Worm (Caenorhabditis elegans): Measurements from ENCODE around the gene C05C12.4.

Gene C05C12.4

DNA sequence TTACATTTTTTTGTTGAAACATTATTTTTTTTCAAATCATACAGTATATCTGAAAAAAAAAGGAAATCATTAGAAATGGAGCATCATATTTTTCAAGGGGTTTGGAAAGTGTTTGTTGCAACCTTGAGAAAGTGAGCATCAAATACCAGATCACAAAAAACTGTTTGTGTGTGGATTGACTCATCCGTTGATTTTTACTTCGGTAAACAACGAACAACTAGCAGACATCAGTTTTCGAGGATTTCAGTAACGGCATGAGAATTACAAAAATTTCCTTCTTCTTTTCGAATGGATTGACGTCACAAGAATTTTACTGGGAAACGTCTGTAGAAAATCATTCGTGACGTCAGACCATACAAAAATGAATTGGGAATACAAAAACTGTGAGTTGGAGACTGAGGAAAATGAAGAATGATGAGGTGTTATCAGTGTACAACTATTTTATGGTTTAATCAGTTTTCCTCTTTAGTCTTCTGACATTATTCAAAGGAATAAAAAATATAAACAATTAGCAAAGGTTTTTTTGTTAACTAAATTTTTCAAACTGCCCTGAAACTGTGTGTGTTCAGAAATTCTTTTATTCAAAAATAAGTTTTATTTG, at the start of gene C05C12.4:
Gene C05C12.4, minus strand, starts transcription at position 51 of the 601 bp plus-strand sequence.
- TF ChIP-seq daf-12 (tag; optimal IDR thresholded peaks at IDR 0.05) (no peak), skn-1 (tag; optimal IDR thresholded peaks at IDR 0.05) (peak; percentile 49), elt-2 (tag; optimal IDR thresholded peaks at IDR 0.05) (peak; percentile 69), pqm-1 (tag; optimal IDR thresholded peaks at IDR 0.05) (peak; percentile 44), nhr-23 (tag; optimal IDR thresholded peaks at IDR 0.05) (no peak)

DNA sequence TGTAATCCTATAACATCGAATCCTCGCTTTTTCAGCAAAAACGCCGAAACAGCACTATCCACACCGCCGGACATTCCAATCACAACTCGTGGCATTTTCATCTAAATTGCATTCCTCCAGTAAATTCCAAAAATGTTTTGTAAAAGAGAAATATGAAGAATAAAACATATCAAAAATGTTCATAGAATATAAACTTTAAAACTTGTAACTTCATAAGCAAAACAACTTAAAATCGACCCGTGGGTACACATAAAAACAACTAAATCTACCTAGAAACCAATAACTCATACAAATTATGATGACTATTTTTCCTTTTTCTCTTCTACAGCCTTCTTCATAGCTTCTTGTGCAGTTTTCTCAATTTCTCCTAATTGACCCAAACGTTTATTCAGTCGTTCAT, 48.9 kb upstream of the C05C12.4 start, which contains the start of gene mttu-1:
Gene mttu-1, minus strand, starts transcription at position 101 of the 400 bp plus-strand sequence.
- no peak for TF ChIP-seq aly-2 (tag; optimal IDR thresholded peaks at IDR 0.05)
- TF ChIP-seq egl-5 (tag; optimal IDR thresholded peaks at IDR 0.05): no peak
- no peak for TF ChIP-seq tbx-2 (tag; optimal IDR thresholded peaks at IDR 0.05)
- TF ChIP-seq elt-2 (tag; optimal IDR thresholded peaks at IDR 0.05): no peak
- no peak for TF ChIP-seq fkh-2 (tag; optimal IDR thresholded peaks at IDR 0.05)

ce11 chrIV:11288965-11289364, 41.1 kb upstream of the C05C12.4 start:
- TF ChIP-seq mml-1 (tag; optimal IDR thresholded peaks at IDR 0.05) (no peak), aly-2 (tag; optimal IDR thresholded peaks at IDR 0.05) (no peak), eor-1 (tag; optimal IDR thresholded peaks at IDR 0.05) (no peak), elt-2 (tag; optimal IDR thresholded peaks at IDR 0.05) (peak; percentile 97), pqm-1 (tag; optimal IDR thresholded peaks at IDR 0.05) (peak; percentile 90), pha-4 (tag; optimal IDR thresholded peaks at IDR 0.05) (peak; percentile 53), nhr-67 (tag; optimal IDR thresholded peaks at IDR 0.05) (no peak), ama-1 (optimal IDR thresholded peaks at IDR 0.05) (no peak), snpc-4 (tag; optimal IDR thresholded peaks at IDR 0.05) (no peak), R02D3.7 (tag; optimal IDR thresholded peaks at IDR 0.05) (no peak)

- TF ChIP-seq pha-4 (tag; optimal IDR thresholded peaks at IDR 0.05): peak; percentile 44
- no peak for TF ChIP-seq ama-1 (optimal IDR thresholded peaks at IDR 0.05)
- no peak for TF ChIP-seq nhr-23 (tag; optimal IDR thresholded peaks at IDR 0.05)
Observed at ce11 chrIV:11287511-11287910, 39.6 kb upstream of the C05C12.4 start, which contains the start of gene F54D1.6. Gene F54D1.6 (plus strand): TSS chrIV:11287811.

DNA sequence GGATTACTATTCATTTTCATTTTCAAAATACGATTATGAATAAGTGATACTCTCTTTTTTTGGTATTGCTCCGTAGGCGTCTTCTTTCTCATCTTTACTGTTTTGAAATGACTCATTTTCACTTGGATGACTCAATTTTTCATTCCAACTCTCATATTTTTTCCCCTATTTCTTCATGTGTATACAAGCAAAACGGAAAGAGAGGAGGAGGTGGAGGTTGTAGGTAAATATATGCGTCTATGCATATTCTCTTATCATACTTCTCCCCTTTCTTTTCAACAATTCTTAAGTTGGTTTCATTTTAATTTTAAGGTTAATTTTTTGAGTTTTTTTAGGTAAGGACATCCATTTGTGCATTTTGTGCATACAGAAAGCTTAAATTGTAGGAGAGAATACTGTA, 38.2 kb upstream of the C05C12.4 start:
- no peak for TF ChIP-seq ZK546.5 (tag; optimal IDR thresholded peaks at IDR 0.05)
- TF ChIP-seq unc-62 (GFP tag; optimal IDR thresholded peaks at IDR 0.05): no peak
- TF ChIP-seq elt-2 (tag; optimal IDR thresholded peaks at IDR 0.05): peak; percentile 31
- peak; percentile 46 for TF ChIP-seq pha-4 (tag; optimal IDR thresholded peaks at IDR 0.05)
- no peak for TF ChIP-seq unc-39 (tag; optimal IDR thresholded peaks at IDR 0.05)
- no peak for TF ChIP-seq nhr-67 (tag; optimal IDR thresholded peaks at IDR 0.05)
- TF ChIP-seq elt-3 (tag; optimal IDR thresholded peaks at IDR 0.05): no peak
- TF ChIP-seq fkh-2 (tag; optimal IDR thresholded peaks at IDR 0.05): no peak
- no peak for TF ChIP-seq elt-1 (tag; optimal IDR thresholded peaks at IDR 0.05)
- TF ChIP-seq nhr-77 (tag; optimal IDR thresholded peaks at IDR 0.05): no peak
- TF ChIP-seq ceh-82 (tag; optimal IDR thresholded peaks at IDR 0.05): no peak
- TF ChIP-seq tbx-2 (tag; optimal IDR thresholded peaks at IDR 0.05): no peak
- peak; percentile 71 for TF ChIP-seq pqm-1 (tag; optimal IDR thresholded peaks at IDR 0.05)
- no peak for TF ChIP-seq fkh-10 (GFP tag; optimal IDR thresholded peaks at IDR 0.05)
- no peak for TF ChIP-seq nhr-237 (tag; optimal IDR thresholded peaks at IDR 0.05)
- TF ChIP-seq sea-2 (GFP tag; optimal IDR thresholded peaks at IDR 0.05): no peak
- no peak for TF ChIP-seq ztf-11 (tag; optimal IDR thresholded peaks at IDR 0.05)

ce11 chrIV:11285239-11285638, 37.4 kb upstream of the C05C12.4 start:
- peak; percentile 12 for TF ChIP-seq pha-4 (tag; optimal IDR thresholded peaks at IDR 0.05)
- no peak for TF ChIP-seq daf-12 (tag; optimal IDR thresholded peaks at IDR 0.05)
- peak; percentile 4 for TF ChIP-seq elt-2 (tag; optimal IDR thresholded peaks at IDR 0.05)
- no peak for TF ChIP-seq zag-1 (tag; optimal IDR thresholded peaks at IDR 0.05)

- no peak for TF ChIP-seq ama-1 (optimal IDR thresholded peaks at IDR 0.05)
- TF ChIP-seq ztf-4 (tag; optimal IDR thresholded peaks at IDR 0.05): no peak
- TF ChIP-seq nhr-23 (tag; optimal IDR thresholded peaks at IDR 0.05): no peak
- no peak for TF ChIP-seq lin-39 (tag; optimal IDR thresholded peaks at IDR 0.05)
- TF ChIP-seq daf-12 (tag; optimal IDR thresholded peaks at IDR 0.05): no peak
- TF ChIP-seq mml-1 (tag; optimal IDR thresholded peaks at IDR 0.05): no peak
- TF ChIP-seq nfya-1 (tag; optimal IDR thresholded peaks at IDR 0.05; ENCODE audit: insufficient read depth): no peak
- no peak for TF ChIP-seq egl-27 (tag; optimal IDR thresholded peaks at IDR 0.05)
- no peak for TF ChIP-seq nhr-43 (tag; optimal IDR thresholded peaks at IDR 0.05; ENCODE audit: poor library complexity, severe bottlenecking)
- TF ChIP-seq unc-62 (GFP tag; optimal IDR thresholded peaks at IDR 0.05): no peak
- peak; percentile 93 for TF ChIP-seq pqm-1 (tag; optimal IDR thresholded peaks at IDR 0.05)
- TF ChIP-seq nhr-237 (tag; optimal IDR thresholded peaks at IDR 0.05): no peak
- no peak for TF ChIP-seq ceh-82 (tag; optimal IDR thresholded peaks at IDR 0.05)
- TF ChIP-seq ceh-9 (tag; optimal IDR thresholded peaks at IDR 0.05): no peak
- TF ChIP-seq zag-1 (tag; optimal IDR thresholded peaks at IDR 0.05): no peak
- TF ChIP-seq nhr-28 (tag; optimal IDR thresholded peaks at IDR 0.05): no peak
- TF ChIP-seq pha-4 (tag; optimal IDR thresholded peaks at IDR 0.05): peak; percentile 95
- TF ChIP-seq nhr-12 (tag; optimal IDR thresholded peaks at IDR 0.05): no peak
- no peak for TF ChIP-seq nhr-11 (tag; optimal IDR thresholded peaks at IDR 0.05)
- TF ChIP-seq aly-2 (tag; optimal IDR thresholded peaks at IDR 0.05): no peak
- TF ChIP-seq fkh-10 (GFP tag; optimal IDR thresholded peaks at IDR 0.05): no peak
- no peak for TF ChIP-seq ztf-11 (tag; optimal IDR thresholded peaks at IDR 0.05)
- no peak for TF ChIP-seq nhr-76 (tag; optimal IDR thresholded peaks at IDR 0.05)
Observed at ce11 chrIV:11284102-11284531, 36.2 kb upstream of the C05C12.4 start.

All from whole organism, L3 larva.